Worm (Caenorhabditis elegans) whole organism, young adult: ENCODE measurements around the gene T02H6.8.

Source experiments
- B0336.3 ChIP-seq: fragments of 200-800 bp; sonication (Bioruptor generic); IDR thresholded peaks from 2 replicates; pipeline ENCODE4 v1.3.6; 2022; ENCODE audit warnings: missing genetic modification characterization, missing compliant biosample characterization
- Y95B8A.8 ChIP-seq: fragments of 200-800 bp; sonication (Bioruptor generic); IDR thresholded peaks from 2 replicates; pipeline ENCODE4 v1.3.6; 2022; ENCODE audit warnings: missing genetic modification reagents, missing genetic modification characterization, missing compliant biosample characterization
- lin-26 ChIP-seq: fragments of 200-800 bp; sonication (Bioruptor generic); IDR thresholded peaks from 2 replicates; pipeline ENCODE4 v1.3.6; 2022; ENCODE audit warnings: missing genetic modification reagents, missing genetic modification characterization, missing compliant biosample characterization
- nhr-179 ChIP-seq: sonication (generic microtip); optimal IDR thresholded peaks from 2 replicates; lab custom pipeline; 2016; ENCODE audit warnings: mild to moderate bottlenecking, missing genetic modification characterization, missing compliant biosample characterization
- nhr-27 ChIP-seq: fragments of 200-800 bp; sonication (Bioruptor generic); optimal IDR thresholded peaks from 2 replicates; lab custom pipeline; 2018; ENCODE audit warnings: mild to moderate bottlenecking, missing genetic modification characterization, moderate library complexity, missing compliant biosample characterization
- rcor-1 ChIP-seq: fragments of 200-800 bp; sonication (Bioruptor generic); IDR thresholded peaks from 2 replicates; pipeline ENCODE4 v1.3.6; 2022; ENCODE audit warnings: missing genetic modification reagents, missing genetic modification characterization, missing compliant biosample characterization
- rpc-1 ChIP-seq, 2 experiments: fragments of 150-350 bp in 1 of 2; sonication (generic microtip) in 1 of 2; optimal IDR thresholded peaks; 2 replicates each; lab custom pipeline; 2014 to 2018; ENCODE audit warnings: missing biosample characterization in 1 of 2, missing genetic modification characterization in 1 of 2, missing genetic modification reagents in 1 of 2, missing genotype in 1 of 2

DNA sequence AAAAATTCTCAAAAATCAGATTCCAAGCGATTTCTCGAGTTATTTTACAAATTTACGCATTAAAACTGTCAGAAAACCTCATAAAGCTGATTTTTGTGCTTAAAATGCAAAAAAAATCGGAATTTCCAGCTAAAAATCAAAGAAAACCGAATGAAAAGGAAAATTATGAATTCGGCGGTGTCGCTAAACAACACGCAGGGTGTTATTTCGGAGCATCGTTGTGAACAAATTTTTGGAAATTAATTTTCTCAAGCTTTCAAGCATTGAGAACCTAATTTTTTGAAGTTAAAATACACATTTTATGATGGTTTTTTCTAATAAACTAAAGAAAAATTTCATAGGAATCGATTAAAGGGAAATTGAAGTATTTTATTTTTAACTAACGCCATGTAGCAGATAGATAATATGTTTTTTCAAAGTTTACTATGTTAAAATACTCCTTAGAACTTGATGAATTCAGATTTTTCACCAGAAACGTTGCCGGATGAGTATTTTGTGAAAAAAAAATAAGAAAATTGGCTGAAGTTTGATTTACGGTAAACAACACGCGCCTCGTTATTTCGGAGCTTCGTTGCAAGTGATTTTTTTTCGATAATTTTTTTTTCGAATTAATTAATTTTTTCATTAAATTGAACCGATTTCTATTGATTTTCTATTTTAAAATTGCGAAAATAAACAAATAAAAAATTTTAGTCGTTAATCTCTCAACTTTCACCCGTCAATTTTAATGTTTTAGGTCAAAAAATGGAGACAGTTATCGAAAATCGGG is 20.9 kb downstream of the T02H6.8 start, which contains the start of gene thoc-1:
- TF ChIP-seq rcor-1 (GFP tag; lab: Robert Waterston, UW) (no peak), nhr-179 (tag; lab: Kevin White, UChicago) (no peak), rpc-1 (optimal IDR thresholded peaks at IDR 0.05; lab: Kevin White, UChicago) (no peak), rpc-1 (tag; optimal IDR thresholded peaks at IDR 0.05; lab: Kevin White, UChicago) (no peak), Y95B8A.8 (GFP tag; lab: Robert Waterston, UW) (no peak), B0336.3 (GFP tag; lab: Robert Waterston, UW) (no peak), lin-26 (no peak), nhr-27 (tag; lab: Kevin White, UChicago) (no peak)
